Fruit fly (Drosophila melanogaster): ENCODE data around the gene CG31827.
"Not testable (repeated sequence)": the region's sequence is repeated elsewhere in the genome, so short reads cannot be mapped to it uniquely, and the experiment has no call there.

DNA sequence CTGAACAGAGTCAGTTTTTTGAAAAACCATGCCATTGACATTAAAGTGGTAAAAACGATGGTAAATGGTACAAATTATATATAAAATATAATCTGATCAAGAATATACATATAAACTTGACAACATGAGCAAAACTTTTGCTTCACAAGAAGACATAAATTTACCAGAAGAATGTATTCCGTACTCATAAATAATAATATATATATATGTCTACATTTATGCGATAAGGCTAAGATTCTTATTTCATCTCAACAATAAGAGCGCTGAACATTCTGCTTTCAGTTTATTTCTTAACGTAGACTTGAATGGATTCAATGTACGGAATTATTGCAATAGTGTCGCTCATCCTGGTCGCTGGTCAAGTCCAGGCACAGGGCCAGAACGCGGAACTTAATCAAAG, 44.2 kb upstream of the CG31827 start, which contains the start of gene CG18477:
- TF ChIP-seq Sin3A, ttk, psq, Myc, insv, h (optimal IDR thresholded peaks at IDR 0.05): not testable (repeated sequence)

Measured in Kc167 (cell line).